Worm (Caenorhabditis elegans) whole organism, midembryonic: Measurements from ENCODE around the gene F54E2.2.

Experiments
- T22C8.4 ChIP-seq: fragments of 200-800 bp; sonication (Bioruptor generic); IDR thresholded peaks from 2 replicates; pipeline ENCODE4 v1.3.6; 2022; ENCODE audit warnings: missing genetic modification characterization, missing compliant biosample characterization
- cog-1 ChIP-seq: sonication (generic microtip); optimal IDR thresholded peaks from 2 replicates; lab custom pipeline; 2016; ENCODE audit warnings: missing genetic modification characterization, missing compliant biosample characterization
- flt-1 ChIP-seq: fragments of 200-800 bp; sonication (Bioruptor generic); IDR thresholded peaks from 2 replicates; pipeline ENCODE4 v1.3.6; 2022; ENCODE audit warnings: missing genetic modification characterization, missing compliant biosample characterization
- klf-2 ChIP-seq: fragments of 200-800 bp; sonication (Bioruptor generic); conservative IDR thresholded peaks from 2 replicates; pipeline ENCODE4 v1.3.6; 2022; ENCODE audit warnings: missing genetic modification reagents, missing genetic modification characterization, missing compliant biosample characterization
- tab-1 ChIP-seq: fragments of 200-800 bp; sonication (Bioruptor generic); IDR thresholded peaks from 2 replicates; pipeline ENCODE4 v1.3.6; 2022; ENCODE audit warnings: missing genetic modification characterization, missing compliant biosample characterization

- no peak for TF ChIP-seq T22C8.4 (GFP tag; lab: Robert Waterston, UW)
- no peak for TF ChIP-seq flt-1 (GFP tag; lab: Robert Waterston, UW)
- TF ChIP-seq klf-2 (GFP tag; lab: Robert Waterston, UW) = no peak
- no peak for TF ChIP-seq tab-1 (GFP tag; lab: Robert Waterston, UW)
- TF ChIP-seq cog-1 (tag; lab: Kevin White, UChicago) = no peak
Measured at ce11 chrV:2759456-2759855, 36.6 kb upstream of the F54E2.2 start, which contains the start of gene srg-58.
